Fruit fly (Drosophila melanogaster) whole organism, prepupa: Measurements from ENCODE around the gene ebd1.

Source experiments
- Blimp-1 ChIP-seq: fragments of 200-800 bp; sonication (Bioruptor generic); optimal IDR thresholded peaks from 3 replicates; lab custom pipeline; 2017; ENCODE audit warnings: missing biosample characterization, missing genetic modification characterization, mild to moderate bottlenecking, moderate library complexity, missing genetic modification reagents
- CG10631 ChIP-seq: fragments of 200-800 bp; sonication (Bioruptor generic); optimal IDR thresholded peaks from 2 replicates; lab custom pipeline; 2016; ENCODE audit warnings: missing biosample characterization, missing genetic modification characterization
- CG10669 ChIP-seq: fragments of 200-800 bp; sonication (Bioruptor generic); optimal IDR thresholded peaks from 3 replicates; lab custom pipeline; 2018; ENCODE audit warnings: missing biosample characterization, mild to moderate bottlenecking, missing genetic modification characterization, moderate library complexity
- CG11294 ChIP-seq: fragments of 200-800 bp; sonication (Bioruptor generic); IDR thresholded peaks from 2 replicates; pipeline ENCODE4 v1.3.6; 2022; ENCODE audit warnings: missing biosample characterization, missing genetic modification characterization
- CG11762 ChIP-seq: fragments of 200-800 bp; sonication (Bioruptor generic); optimal IDR thresholded peaks from 3 replicates; lab custom pipeline; 2016; ENCODE audit warnings: missing biosample characterization, missing genetic modification characterization; ENCODE audit not compliant: insufficient read depth
- CG11902 ChIP-seq: fragments of 200-800 bp; sonication (Bioruptor generic); optimal IDR thresholded peaks from 3 replicates; lab custom pipeline; 2016; ENCODE audit warnings: missing biosample characterization, missing genetic modification characterization
- CG15336 ChIP-seq: fragments of 200-800 bp; sonication (Bioruptor generic); IDR thresholded peaks from 2 replicates; pipeline ENCODE4 v1.3.6; 2022; ENCODE audit warnings: missing biosample characterization, missing genetic modification characterization
- CG1621 ChIP-seq: fragments of 200-800 bp; sonication (Bioruptor generic); optimal IDR thresholded peaks from 3 replicates; lab custom pipeline; 2018; ENCODE audit warnings: missing biosample characterization, mild to moderate bottlenecking, missing genetic modification characterization
- CG16779 ChIP-seq: fragments of 200-800 bp; sonication (Bioruptor generic); optimal IDR thresholded peaks from 3 replicates; lab custom pipeline; 2017; ENCODE audit warnings: missing biosample characterization, mild to moderate bottlenecking, missing genetic modification characterization
- CG31627 ChIP-seq: fragments of 200-800 bp; sonication (Bioruptor generic); optimal IDR thresholded peaks from 3 replicates; lab custom pipeline; 2016; ENCODE audit warnings: missing biosample characterization, missing genetic modification characterization
- CG32006 ChIP-seq: fragments of 200-800 bp; sonication (Bioruptor generic); optimal IDR thresholded peaks from 3 replicates; lab custom pipeline; 2017; ENCODE audit warnings: missing biosample characterization, mild to moderate bottlenecking, missing genetic modification characterization
- CG3919 ChIP-seq: fragments of 200-800 bp; sonication (Bioruptor generic); optimal IDR thresholded peaks from 3 replicates; lab custom pipeline; 2016; ENCODE audit warnings: missing biosample characterization, missing genetic modification characterization
- CG4318 ChIP-seq: fragments of 200-800 bp; sonication (Bioruptor generic); optimal IDR thresholded peaks from 3 replicates; lab custom pipeline; 2017; ENCODE audit warnings: missing biosample characterization, mild to moderate bottlenecking, missing genetic modification characterization
- CG6163 ChIP-seq: fragments of 200-800 bp; sonication (Bioruptor generic); IDR thresholded peaks from 3 replicates; pipeline ENCODE4 v1.3.6; 2022; ENCODE audit warnings: missing biosample characterization, missing genetic modification characterization
- CG6276 ChIP-seq: fragments of 200-800 bp; sonication (Bioruptor generic); optimal IDR thresholded peaks from 2 replicates; lab custom pipeline; 2017; ENCODE audit warnings: missing biosample characterization, mild to moderate bottlenecking, missing genetic modification characterization
- CG6792 ChIP-seq: fragments of 200-800 bp; sonication (Bioruptor generic); optimal IDR thresholded peaks from 3 replicates; lab custom pipeline; 2016; ENCODE audit warnings: missing biosample characterization, missing genetic modification characterization
- CG6808 ChIP-seq: fragments of 200-800 bp; sonication (Bioruptor generic); optimal IDR thresholded peaks from 3 replicates; lab custom pipeline; 2017; ENCODE audit warnings: missing biosample characterization, missing genetic modification characterization, mild to moderate bottlenecking, moderate library complexity, missing genetic modification reagents
- CG7368 ChIP-seq: fragments of 200-800 bp; sonication (Bioruptor generic); optimal IDR thresholded peaks from 3 replicates; lab custom pipeline; 2016; ENCODE audit warnings: missing biosample characterization, missing genetic modification characterization
- CG8119 ChIP-seq: fragments of 200-800 bp; sonication (Bioruptor generic); IDR thresholded peaks from 3 replicates; pipeline ENCODE4 v1.3.6; 2022; ENCODE audit warnings: missing biosample characterization, missing genetic modification characterization
- CG8632 ChIP-seq: fragments of 200-800 bp; sonication (Bioruptor generic); optimal IDR thresholded peaks from 3 replicates; lab custom pipeline; 2016; ENCODE audit warnings: missing biosample characterization, missing genetic modification characterization
- CG9139 ChIP-seq: fragments of 200-800 bp; sonication (Bioruptor generic); optimal IDR thresholded peaks from 3 replicates; lab custom pipeline; 2017; ENCODE audit warnings: missing biosample characterization, mild to moderate bottlenecking, missing genetic modification characterization
- Eip75B ChIP-seq: fragments of 200-800 bp; sonication (Bioruptor generic); optimal IDR thresholded peaks from 3 replicates; lab custom pipeline; 2016; ENCODE audit warnings: missing biosample characterization, missing genetic modification characterization
- Eip78C ChIP-seq: fragments of 200-800 bp; sonication (Bioruptor generic); peaks from one replicate; lab custom pipeline; 2016; ENCODE audit warnings: missing biosample characterization, missing genetic modification characterization
- Eip93F ChIP-seq: fragments of 200-800 bp; sonication (Bioruptor generic); optimal IDR thresholded peaks from 2 replicates; lab custom pipeline; 2016; ENCODE audit warnings: missing biosample characterization, mild to moderate bottlenecking, missing genetic modification characterization
- Ets21C ChIP-seq: fragments of 200-800 bp; sonication (Bioruptor generic); optimal IDR thresholded peaks from 3 replicates; lab custom pipeline; 2016; ENCODE audit warnings: missing biosample characterization, missing genetic modification characterization
- Gug ChIP-seq: fragments of 200-800 bp; sonication (Bioruptor generic); IDR thresholded peaks from 2 replicates; pipeline ENCODE4 v1.3.6; 2022; ENCODE audit warnings: missing biosample characterization, missing genetic modification characterization
- Hr38 ChIP-seq: sonication (Bioruptor generic); optimal IDR thresholded peaks from 2 replicates; lab custom pipeline; 2016; ENCODE audit warnings: missing biosample characterization, missing genetic modification characterization
- Hr39 ChIP-seq: fragments of 200-800 bp; sonication (Bioruptor generic); optimal IDR thresholded peaks from 2 replicates; lab custom pipeline; 2016; ENCODE audit warnings: missing biosample characterization, missing genetic modification characterization
- Hr4 ChIP-seq: fragments of 200-800 bp; sonication (Bioruptor generic); optimal IDR thresholded peaks from 3 replicates; lab custom pipeline; 2016; ENCODE audit warnings: missing biosample characterization, missing genetic modification characterization
- Lpt ChIP-seq: fragments of 200-800 bp; sonication (Bioruptor generic); optimal IDR thresholded peaks from 3 replicates; lab custom pipeline; 2016; ENCODE audit warnings: missing biosample characterization, missing genetic modification characterization
- Met ChIP-seq: fragments of 200-800 bp; sonication (Bioruptor generic); optimal IDR thresholded peaks from 3 replicates; lab custom pipeline; 2016; ENCODE audit warnings: missing biosample characterization, missing genetic modification characterization
- OdsH ChIP-seq: fragments of 200-800 bp; sonication (Bioruptor generic); optimal IDR thresholded peaks from 3 replicates; lab custom pipeline; 2016; ENCODE audit warnings: missing biosample characterization, missing genetic modification characterization
- Smox ChIP-seq: fragments of 200-800 bp; sonication (Bioruptor generic); optimal IDR thresholded peaks from 3 replicates; lab custom pipeline; 2016; ENCODE audit warnings: missing biosample characterization, missing genetic modification characterization
- Sox102F ChIP-seq: fragments of 200-800 bp; sonication (Bioruptor generic); optimal IDR thresholded peaks from 2 replicates; lab custom pipeline; 2016; ENCODE audit warnings: missing biosample characterization, mild to moderate bottlenecking, missing genetic modification characterization
- achi ChIP-seq: fragments of 200-800 bp; sonication (Bioruptor generic); optimal IDR thresholded peaks from 3 replicates; lab custom pipeline; 2016; ENCODE audit warnings: missing biosample characterization, missing genetic modification characterization
- acj6 ChIP-seq: fragments of 200-800 bp; sonication (Bioruptor generic); optimal IDR thresholded peaks from 3 replicates; lab custom pipeline; 2016; ENCODE audit warnings: missing biosample characterization, missing genetic modification characterization
- cyc ChIP-seq: fragments of 200-800 bp; sonication (Bioruptor generic); optimal IDR thresholded peaks from 3 replicates; lab custom pipeline; 2016; ENCODE audit warnings: missing biosample characterization, missing genetic modification characterization
- dac ChIP-seq: fragments of 200-800 bp; sonication (Bioruptor generic); optimal IDR thresholded peaks from 2 replicates; lab custom pipeline; 2017; ENCODE audit warnings: missing biosample characterization, mild to moderate bottlenecking, missing genetic modification characterization
- dsx ChIP-seq: fragments of 200-800 bp; optimal IDR thresholded peaks from 3 replicates; lab custom pipeline; 2019; ENCODE audit warnings: missing biosample characterization, mild to moderate bottlenecking, missing genetic modification characterization, moderate library complexity; ENCODE audit not compliant: poor library complexity, severe bottlenecking
- eg ChIP-seq: fragments of 200-800 bp; sonication (Bioruptor generic); IDR thresholded peaks from 3 replicates; pipeline ENCODE4 v1.3.6; 2022; ENCODE audit warnings: missing biosample characterization, missing genetic modification characterization
- esn ChIP-seq: fragments of 200-800 bp; sonication (Bioruptor generic); optimal IDR thresholded peaks from 2 replicates; lab custom pipeline; 2016; ENCODE audit warnings: missing biosample characterization, mild to moderate bottlenecking, missing genetic modification characterization, moderate library complexity
- fd59A ChIP-seq: fragments of 200-800 bp; sonication (Bioruptor generic); optimal IDR thresholded peaks from 2 replicates; lab custom pipeline; 2017; ENCODE audit warnings: missing biosample characterization, mild to moderate bottlenecking, missing genetic modification characterization, missing genetic modification reagents
- fd85E ChIP-seq: fragments of 200-800 bp; sonication (Bioruptor generic); optimal IDR thresholded peaks from 3 replicates; lab custom pipeline; 2016; ENCODE audit warnings: missing biosample characterization, missing genetic modification characterization
- fkh ChIP-seq: fragments of 200-800 bp; sonication (Bioruptor generic); optimal IDR thresholded peaks from 3 replicates; lab custom pipeline; 2017; ENCODE audit warnings: missing biosample characterization, mild to moderate bottlenecking, missing genetic modification characterization, moderate library complexity
- lz ChIP-seq: fragments of 200-800 bp; sonication (Bioruptor generic); optimal IDR thresholded peaks from 3 replicates; lab custom pipeline; 2016; ENCODE audit warnings: missing biosample characterization, missing genetic modification characterization
- net ChIP-seq: fragments of 200-800 bp; sonication (Bioruptor generic); optimal IDR thresholded peaks from 3 replicates; lab custom pipeline; 2016; ENCODE audit warnings: missing biosample characterization, missing genetic modification characterization
- pdm3 ChIP-seq: fragments of 200-800 bp; sonication (Bioruptor generic); optimal IDR thresholded peaks from 3 replicates; lab custom pipeline; 2016; ENCODE audit warnings: missing biosample characterization, missing genetic modification characterization
- salr ChIP-seq, 2 experiments: fragments of 200-800 bp; sonication (Bioruptor generic); optimal IDR thresholded peaks; 3 replicates each; lab custom pipeline; 2016 to 2018; ENCODE audit warnings: missing biosample characterization in 2 of 2, missing genetic modification characterization in 2 of 2, mild to moderate bottlenecking in 1 of 2
- svp ChIP-seq: fragments of 200-800 bp; sonication (Bioruptor generic); peaks from one replicate; lab custom pipeline; 2016; ENCODE audit warnings: missing biosample characterization, missing genetic modification characterization
- topi ChIP-seq: fragments of 200-800 bp; sonication (Bioruptor generic); optimal IDR thresholded peaks from 3 replicates; lab custom pipeline; 2016; ENCODE audit warnings: missing biosample characterization, missing genetic modification characterization
- vri ChIP-seq: fragments of 200-800 bp; sonication (Bioruptor generic); optimal IDR thresholded peaks from 3 replicates; lab custom pipeline; 2016; ENCODE audit warnings: missing biosample characterization, mild to moderate bottlenecking, missing genetic modification characterization

Gene ebd1

DNA sequence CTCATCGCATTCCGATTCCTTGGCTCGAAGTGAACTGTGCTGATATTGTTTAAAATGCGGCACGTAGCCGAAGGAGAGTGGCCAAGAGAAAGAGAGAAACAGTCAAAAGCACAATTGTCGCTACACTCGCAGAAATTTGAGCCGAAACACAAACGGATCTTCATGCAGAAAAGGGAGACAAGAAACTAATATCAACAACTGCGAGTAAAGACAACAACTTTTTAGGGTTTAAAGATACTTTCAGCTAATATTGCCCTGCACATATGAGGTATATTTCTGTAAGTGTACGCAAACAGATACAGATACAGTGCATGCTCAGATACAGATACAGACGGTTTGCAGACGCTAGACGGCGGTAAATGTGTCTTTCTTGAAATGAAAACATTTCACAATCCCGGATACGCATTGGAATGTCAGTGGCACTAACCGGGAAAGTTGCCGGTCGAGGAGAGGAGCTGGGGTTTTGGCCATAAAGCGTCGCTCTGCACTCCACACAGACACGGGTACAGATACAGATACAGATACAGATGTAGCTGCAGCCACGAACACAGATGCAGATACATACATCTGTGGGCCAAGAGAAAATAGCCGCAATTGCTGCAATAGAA, 41.1 kb downstream of the ebd1 start:
- TF ChIP-seq Eip75B (GFP tag; lab: Kevin White, UChicago) (peak; percentile 92), dsx (GFP tag; lab: Kevin White, UChicago) (peak; percentile 82), salr (GFP tag; optimal IDR thresholded peaks at IDR 0.05; lab: Kevin White, UChicago) (peak; percentile 75 to 93), CG6163 (GFP tag; lab: Robert Waterston, UW) (peak; percentile 96), Gug (GFP tag; lab: Robert Waterston, UW) (peak; percentile 92), CG6276 (GFP tag; lab: Kevin White, UChicago) (peak; percentile 87), Eip78C (GFP tag; lab: Kevin White, UChicago) (peak; percentile 97), CG11294 (GFP tag; lab: Robert Waterston, UW) (peak; percentile 83), fd85E (GFP tag; lab: Kevin White, UChicago) (peak; percentile 65), lz (GFP tag; lab: Kevin White, UChicago) (peak; percentile 87), net (GFP tag; lab: Kevin White, UChicago) (peak; percentile 90), fd59A (GFP tag; lab: Kevin White, UChicago) (peak; percentile 82), cyc (peak; percentile 92), CG32006 (peak; percentile 98), achi (peak; percentile 92), topi (peak; percentile 89), Ets21C (GFP tag; lab: Kevin White, UChicago) (peak; percentile 82), CG10631 (GFP tag; lab: Kevin White, UChicago) (peak; percentile 92), svp (GFP tag; lab: Kevin White, UChicago) (peak; percentile 93), Hr4 (peak; percentile 98), CG4318 (GFP tag; lab: Kevin White, UChicago) (peak; percentile 96), CG8632 (peak; percentile 78), CG15336 (GFP tag; lab: Robert Waterston, UW) (peak; percentile 94), Lpt (GFP tag; lab: Kevin White, UChicago) (peak; percentile 95), CG1621 (tag; lab: Kevin White, UChicago) (peak; percentile 86), pdm3 (GFP tag; lab: Kevin White, UChicago) (peak; percentile 94), esn (GFP tag; lab: Kevin White, UChicago) (peak; percentile 91), Met (peak; percentile 92), CG9139 (GFP tag; lab: Kevin White, UChicago) (peak; percentile 50), OdsH (GFP tag; lab: Kevin White, UChicago) (peak; percentile 95), dac (GFP tag; lab: Kevin White, UChicago) (peak; percentile 98), Hr39 (peak; percentile 91), CG10669 (GFP tag; lab: Kevin White, UChicago) (peak; percentile 84), CG7368 (GFP tag; lab: Kevin White, UChicago) (peak; percentile 92), Sox102F (GFP tag; lab: Kevin White, UChicago) (peak; percentile 89), Eip93F (GFP tag; lab: Kevin White, UChicago) (peak; percentile 47), CG6792 (GFP tag; lab: Kevin White, UChicago) (peak; percentile 89), CG16779 (tag; lab: Kevin White, UChicago) (peak; percentile 77), vri (GFP tag; lab: Kevin White, UChicago) (peak; percentile 76), fkh (GFP tag; lab: Kevin White, UChicago) (peak; percentile 80), Hr38 (GFP tag; lab: Kevin White, UChicago) (peak; percentile 70), CG31627 (GFP tag; lab: Kevin White, UChicago) (peak; percentile 91), CG11762 (GFP tag; lab: Kevin White, UChicago) (peak; percentile 91), CG3919 (GFP tag; lab: Kevin White, UChicago) (peak; percentile 95), acj6 (GFP tag; lab: Kevin White, UChicago) (peak; percentile 94), CG6808 (GFP tag; lab: Kevin White, UChicago) (peak; percentile 77), Smox (GFP tag; lab: Kevin White, UChicago) (peak; percentile 87), eg (peak; percentile 95), CG11902 (peak; percentile 84), Blimp-1 (peak; percentile 59), CG8119 (GFP tag; lab: Robert Waterston, UW) (peak; percentile 94)
